Worm (Caenorhabditis elegans) whole organism, L1 larva: Measurements from ENCODE around the gene E02H9.1.
"Not testable (repeated sequence)": the region's sequence is repeated elsewhere in the genome, so short reads cannot be mapped to it uniquely, and the experiment has no call there.

Source experiments
- Y116A8C.19 ChIP-seq: sonication (generic microtip); optimal IDR thresholded peaks from 2 replicates; lab custom pipeline; 2016; ENCODE audit warnings: missing compliant biosample characterization, missing genetic modification characterization, borderline replicate concordance
- aly-2 ChIP-seq: fragments of 150-350 bp; optimal IDR thresholded peaks from 2 replicates; lab custom pipeline; 2014; ENCODE audit warnings: missing biosample characterization, missing genetic modification characterization
- ceh-8 ChIP-seq: fragments of 200-800 bp; sonication (Bioruptor generic); optimal IDR thresholded peaks from 2 replicates; lab custom pipeline; 2018; ENCODE audit warnings: mild to moderate bottlenecking, missing genetic modification characterization, moderate library complexity, missing compliant biosample characterization
- ceh-82 ChIP-seq, 3 experiments: fragments of 150-350 bp in 1 of 3; sonication (generic microtip) in 2 of 3; optimal IDR thresholded peaks; 2 replicates each; lab custom pipeline; 2014 to 2017; ENCODE audit warnings: missing biosample characterization in 3 of 3, missing genetic modification characterization in 3 of 3
- dpl-1 ChIP-seq, 3 experiments: fragments of 150-350 bp in 2 of 3; sonication (generic microtip) in 1 of 3; optimal IDR thresholded peaks; 2 replicates each; lab custom pipeline; 2014 to 2017; ENCODE audit warnings: missing biosample characterization in 3 of 3, missing genetic modification characterization in 3 of 3, missing genetic modification reagents in 3 of 3
- dsc-1 ChIP-seq: sonication (generic microtip); optimal IDR thresholded peaks from 2 replicates; lab custom pipeline; 2016; ENCODE audit warnings: mild to moderate bottlenecking, missing genetic modification characterization, missing compliant biosample characterization
- efl-1 ChIP-seq, 4 experiments: fragments of 150-350 bp; optimal IDR thresholded peaks in 3 of 4; peaks in 1 of 4; 1 replicate in 1 of 4; 2 replicates in 3 of 4; lab custom pipeline; 2014; ENCODE audit warnings: missing biosample characterization in 2 of 4, missing genetic modification characterization in 2 of 4, missing genetic modification reagents in 2 of 4
- elt-2 ChIP-seq: sonication (generic microtip); optimal IDR thresholded peaks from 2 replicates; lab custom pipeline; 2016; ENCODE audit warnings: missing genetic modification characterization, mild to moderate bottlenecking, inconsistent platforms, missing compliant biosample characterization, missing genetic modification reagents
- fos-1 ChIP-seq: fragments of 150-350 bp; optimal IDR thresholded peaks from 2 replicates; lab custom pipeline; 2014; ENCODE audit warnings: missing biosample characterization, missing genetic modification characterization
- hlh-17 ChIP-seq: fragments of 200-800 bp; sonication (Bioruptor generic); optimal IDR thresholded peaks from 2 replicates; lab custom pipeline; 2018; ENCODE audit warnings: missing genetic modification characterization, mild to moderate bottlenecking, missing compliant biosample characterization, moderate library complexity, borderline replicate concordance
- hpl-2 ChIP-seq: fragments of 150-350 bp; optimal IDR thresholded peaks from 2 replicates; lab custom pipeline; 2014; ENCODE audit warnings: missing biosample characterization, missing genetic modification reagents, missing genetic modification characterization
- isw-1 ChIP-seq: fragments of 200-800 bp; sonication (Bioruptor generic); IDR thresholded peaks from 2 replicates; pipeline ENCODE4 v1.3.6; 2022; ENCODE audit warnings: missing genetic modification characterization, missing compliant biosample characterization
- lin-14 ChIP-seq: fragments of 200-800 bp; sonication (Bioruptor generic); optimal IDR thresholded peaks from 2 replicates; lab custom pipeline; 2018; ENCODE audit warnings: mild to moderate bottlenecking, missing genetic modification characterization, moderate library complexity, missing compliant biosample characterization
- lin-15B ChIP-seq: fragments of 150-350 bp; sonication (generic microtip); optimal IDR thresholded peaks from 3 replicates; lab custom pipeline; 2014; ENCODE audit warnings: missing biosample characterization, missing genetic modification characterization
- lin-35 ChIP-seq, 2 experiments: fragments of 150-350 bp; optimal IDR thresholded peaks; 2 replicates each; lab custom pipeline; 2014; ENCODE audit warnings: missing biosample characterization in 2 of 2, missing genetic modification characterization in 2 of 2, missing genetic modification reagents in 2 of 2
- lsy-2 ChIP-seq, 2 experiments: fragments of 150-350 bp; optimal IDR thresholded peaks; 2 replicates each; lab custom pipeline; 2014; ENCODE audit warnings: missing biosample characterization in 2 of 2, missing genetic modification characterization in 2 of 2
- mab-9 ChIP-seq: fragments of 200-800 bp; sonication (Bioruptor generic); IDR thresholded peaks from 2 replicates; pipeline ENCODE4 v1.3.6; 2022; ENCODE audit warnings: missing genetic modification reagents, missing genetic modification characterization, missing compliant biosample characterization
- mdl-1 ChIP-seq, 2 experiments: fragments of 150-350 bp; optimal IDR thresholded peaks; 2 replicates each; lab custom pipeline; 2014 to 2017; ENCODE audit warnings: missing biosample characterization in 2 of 2, missing genetic modification characterization in 2 of 2, inconsistent platforms in 1 of 2
- nhr-12 ChIP-seq: sonication (generic microtip); optimal IDR thresholded peaks from 2 replicates; lab custom pipeline; 2017; ENCODE audit warnings: missing biosample characterization, missing genetic modification characterization
- nhr-19 ChIP-seq: fragments of 200-800 bp; sonication (Bioruptor generic); conservative IDR thresholded peaks from 2 replicates; pipeline ENCODE4 v1.3.6; 2022; ENCODE audit warnings: missing genetic modification characterization, missing compliant biosample characterization
- nhr-20 ChIP-seq: sonication (generic microtip); optimal IDR thresholded peaks from 2 replicates; lab custom pipeline; 2016; ENCODE audit warnings: mild to moderate bottlenecking, missing genetic modification characterization, missing compliant biosample characterization
- nhr-47 ChIP-seq: sonication (generic microtip); optimal IDR thresholded peaks from 2 replicates; lab custom pipeline; 2016; ENCODE audit warnings: mild to moderate bottlenecking, missing genetic modification characterization, moderate library complexity, missing compliant biosample characterization
- nhr-71 ChIP-seq: sonication (generic microtip); optimal IDR thresholded peaks from 2 replicates; lab custom pipeline; 2016; ENCODE audit warnings: mild to moderate bottlenecking, missing genetic modification characterization, moderate library complexity, missing compliant biosample characterization
- nhr-84 ChIP-seq: sonication (generic microtip); optimal IDR thresholded peaks from 2 replicates; lab custom pipeline; 2017; ENCODE audit warnings: missing biosample characterization, missing genetic modification characterization
- nhr-90 ChIP-seq: sonication (generic microtip); optimal IDR thresholded peaks from 2 replicates; lab custom pipeline; 2016; ENCODE audit warnings: mild to moderate bottlenecking, missing genetic modification characterization, missing compliant biosample characterization; ENCODE audit not compliant: poor library complexity
- pqm-1 ChIP-seq: sonication (generic microtip); optimal IDR thresholded peaks from 3 replicates; lab custom pipeline; 2017; ENCODE audit warnings: missing biosample characterization, missing genetic modification characterization
- rnt-1 ChIP-seq: sonication (generic microtip); optimal IDR thresholded peaks from 2 replicates; lab custom pipeline; 2016; ENCODE audit warnings: mild to moderate bottlenecking, missing genetic modification characterization, moderate library complexity, missing compliant biosample characterization
- tlp-1 ChIP-seq: fragments of 150-350 bp; optimal IDR thresholded peaks from 2 replicates; lab custom pipeline; 2014; ENCODE audit warnings: missing biosample characterization, missing genetic modification characterization
- unc-62 ChIP-seq: fragments of 150-350 bp; optimal IDR thresholded peaks from 2 replicates; lab custom pipeline; 2014; ENCODE audit warnings: missing biosample characterization, missing genetic modification reagents, missing genetic modification characterization
- unc-86 ChIP-seq: sonication (generic microtip); optimal IDR thresholded peaks from 2 replicates; lab custom pipeline; 2016; ENCODE audit warnings: missing genetic modification characterization, missing compliant biosample characterization
- zag-1 ChIP-seq: fragments of 150-350 bp; optimal IDR thresholded peaks from 2 replicates; lab custom pipeline; 2014; ENCODE audit warnings: missing biosample characterization, missing genetic modification characterization
- zip-4 ChIP-seq: fragments of 200-800 bp; sonication (Bioruptor generic); optimal IDR thresholded peaks from 2 replicates; lab custom pipeline; 2018; ENCODE audit warnings: mild to moderate bottlenecking, missing genetic modification characterization, moderate library complexity, missing compliant biosample characterization
- ztf-4 ChIP-seq: fragments of 150-350 bp; optimal IDR thresholded peaks from 2 replicates; lab custom pipeline; 2014; ENCODE audit warnings: missing biosample characterization, missing genetic modification characterization

The E02H9.1 gene

ce11 chrIII:2432925-2433324 is 35.4 kb upstream of the E02H9.1 start:
- peak; percentile 32 for TF ChIP-seq dsc-1 (tag; lab: Kevin White, UChicago)
- TF ChIP-seq nhr-20 = no peak
- TF ChIP-seq ceh-8 (GFP tag; lab: Kevin White, UChicago) = no peak
- TF ChIP-seq mdl-1 (tag; optimal IDR thresholded peaks at IDR 0.05; lab: Kevin White, UChicago) = no peak
- TF ChIP-seq hpl-2 (GFP tag; lab: Kevin White, UChicago) = no peak
- TF ChIP-seq efl-1 (optimal IDR thresholded peaks at IDR 0.05; lab: Kevin White, UChicago) = peak; percentile 36 to 42
- peak in 1 of 2 experiments; percentile 88 for TF ChIP-seq efl-1 (GFP tag; optimal IDR thresholded peaks at IDR 0.05 in 1 of 2; lab: Kevin White, UChicago)

ce11 chrIII:2435373-2435772 is 32.9 kb upstream of the E02H9.1 start, which contains the start of gene W04B5.6:
W04B5.6 (minus strand) TSS chrIII:2435473.
- TF ChIP-seq lin-14 (GFP tag; lab: Kevin White, UChicago); ceh-8 (GFP tag; lab: Kevin White, UChicago); zag-1 (tag; lab: Kevin White, UChicago): not testable (repeated sequence)

ce11 chrIII:2435805-2436204 is 32.5 kb upstream of the E02H9.1 start, which contains the start of gene E02H9.6:
E02H9.6 (plus strand) TSS chrIII:2436105.
- TF ChIP-seq dpl-1 (GFP tag; optimal IDR thresholded peaks at IDR 0.05; lab: Kevin White, UChicago); Y116A8C.19 (tag; lab: Kevin White, UChicago); isw-1 (GFP tag; lab: Robert Waterston, UW): not testable (repeated sequence)

ce11 chrIII:2438543-2438942 is 29.7 kb upstream of the E02H9.1 start, which contains the start of gene E02H9.13:
E02H9.13 (minus strand) TSS chrIII:2438741.
- no peak for TF ChIP-seq nhr-12 (tag; lab: Kevin White, UChicago)
- no peak for TF ChIP-seq ztf-4
- TF ChIP-seq pqm-1 = no peak
- no peak for TF ChIP-seq nhr-84 (tag; lab: Kevin White, UChicago)
- TF ChIP-seq rnt-1 (tag; lab: Kevin White, UChicago) = no peak
- TF ChIP-seq fos-1 = no peak
- peak; percentile 9 to 10 for TF ChIP-seq efl-1 (optimal IDR thresholded peaks at IDR 0.05; lab: Kevin White, UChicago)
- no peak for TF ChIP-seq efl-1 (GFP tag; optimal IDR thresholded peaks at IDR 0.05 in 1 of 2; lab: Kevin White, UChicago)
- TF ChIP-seq, all 84 proteins: peak for 1

ce11 chrIII:2445574-2446259 is 22.6 kb upstream of the E02H9.1 start, which contains the start of the genes E02H9.7 and klo-2:
E02H9.7 (minus strand) TSS chrIII:2445674.
klo-2 (plus strand) TSS chrIII:2446209.
- TF ChIP-seq lin-15B (tag; lab: Kevin White, UChicago) (no peak), mdl-1 (tag; optimal IDR thresholded peaks at IDR 0.05; lab: Kevin White, UChicago) (no peak), nhr-19 (no peak), nhr-71 (no peak), nhr-20 (no peak), hlh-17 (GFP tag; lab: Kevin White, UChicago) (no peak), tlp-1 (no peak), rnt-1 (tag; lab: Kevin White, UChicago) (no peak)
- TF ChIP-seq, all 84 proteins: peak for 0

- TF ChIP-seq ceh-82 (tag; optimal IDR thresholded peaks at IDR 0.05; lab: Kevin White, UChicago) (no peak), zip-4 (GFP tag; lab: Kevin White, UChicago) (no peak), nhr-12 (tag; lab: Kevin White, UChicago) (no peak), nhr-47 (tag; lab: Kevin White, UChicago) (no peak), elt-2 (tag; lab: Kevin White, UChicago) (peak; percentile 63), nhr-90 (tag; lab: Kevin White, UChicago) (no peak), unc-86 (no peak), aly-2 (no peak), nhr-71 (no peak), mdl-1 (tag; optimal IDR thresholded peaks at IDR 0.05; lab: Kevin White, UChicago) (no peak), ceh-8 (GFP tag; lab: Kevin White, UChicago) (no peak), mab-9 (GFP tag; lab: Robert Waterston, UW) (no peak), rnt-1 (tag; lab: Kevin White, UChicago) (no peak), lsy-2 (tag; optimal IDR thresholded peaks at IDR 0.05; lab: Kevin White, UChicago) (no peak), dpl-1 (GFP tag; optimal IDR thresholded peaks at IDR 0.05; lab: Kevin White, UChicago) (no peak), lin-35 (GFP tag; optimal IDR thresholded peaks at IDR 0.05; lab: Kevin White, UChicago) (peak in 1 of 2 experiments; percentile 37), unc-62 (no peak)
These were observed 13.5 kb upstream of the E02H9.1 start, which contains the start of gene nhr-121 for ce11 chrIII:2454757-2455306. nhr-121 (minus strand) TSS chrIII:2454807.
